Worm (Caenorhabditis elegans): ENCODE measurements around the gene C08E8.6.

C08E8.6 gene

ce11 chrV:18323231-18323630, 45.0 kb downstream of the C08E8.6 start, which contains the start of gene B0462.5:
Gene B0462.5 (minus strand): TSS chrV:18323331.
- TF ChIP-seq flt-1 (GFP tag; IDR thresholded peaks at IDR 0.05) = no peak
- no peak for TF ChIP-seq ref-1 (GFP tag; conservative IDR thresholded peaks at IDR 0.05)
- TF ChIP-seq T22C8.4 (GFP tag; IDR thresholded peaks at IDR 0.05) = no peak
- TF ChIP-seq klf-2 (GFP tag; conservative IDR thresholded peaks at IDR 0.05) = no peak
- TF ChIP-seq cog-1 (tag; optimal IDR thresholded peaks at IDR 0.05) = no peak
- no peak for TF ChIP-seq ztf-29 (GFP tag; IDR thresholded peaks at IDR 0.05)
- TF ChIP-seq med-1 (GFP tag; optimal IDR thresholded peaks at IDR 0.05; ENCODE audit: insufficient read depth) = no peak
- no peak for TF ChIP-seq tab-1 (GFP tag; IDR thresholded peaks at IDR 0.05)
- TF ChIP-seq ztf-23 (GFP tag; IDR thresholded peaks at IDR 0.05) = no peak

DNA sequence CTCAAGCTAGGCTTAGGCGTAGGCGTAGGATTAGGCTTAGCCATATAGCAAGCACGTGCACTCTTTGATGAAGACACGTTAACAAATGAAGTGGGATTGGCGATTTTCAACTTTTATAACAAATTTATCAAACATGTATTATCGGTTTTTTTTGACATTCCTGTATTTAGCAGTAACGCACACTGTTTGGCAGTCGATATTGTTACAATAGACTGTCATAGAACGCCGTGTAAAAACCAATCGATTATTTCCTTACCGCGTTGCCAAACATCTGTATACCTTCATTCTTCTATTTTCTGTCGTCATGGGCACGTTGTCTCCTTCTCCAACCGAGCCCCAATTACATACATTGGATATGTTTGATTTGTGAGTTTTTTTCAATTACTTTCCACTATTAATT, 49.9 kb downstream of the C08E8.6 start, which contains the start of gene fbxb-119:
Gene fbxb-119 (plus strand): TSS at position 301 of the 400 bp plus-strand sequence.
- TF ChIP-seq ref-1 (GFP tag; conservative IDR thresholded peaks at IDR 0.05) (no peak), ztf-29 (GFP tag; IDR thresholded peaks at IDR 0.05) (no peak), med-1 (GFP tag; optimal IDR thresholded peaks at IDR 0.05; ENCODE audit: insufficient read depth) (no peak), tab-1 (GFP tag; IDR thresholded peaks at IDR 0.05) (no peak)

All from whole organism, midembryonic.